Worm (Caenorhabditis elegans): ENCODE data around the gene T08G2.2.

The T08G2.2 gene

ce11 chrX:17181220-17181619 lies 27.9 kb downstream of the T08G2.2 start:
- no peak for TF ChIP-seq eor-1 (tag; optimal IDR thresholded peaks at IDR 0.05)
- TF ChIP-seq ceh-82 (tag; optimal IDR thresholded peaks at IDR 0.05) = peak; percentile 34
- no peak for TF ChIP-seq mml-1 (tag; optimal IDR thresholded peaks at IDR 0.05)
- TF ChIP-seq snpc-4 (tag; optimal IDR thresholded peaks at IDR 0.05) = peak; percentile 75
- TF ChIP-seq pqm-1 (tag; optimal IDR thresholded peaks at IDR 0.05) = peak; percentile 19
- peak; percentile 61 for TF ChIP-seq nhr-25 (tag; optimal IDR thresholded peaks at IDR 0.05)
- TF ChIP-seq lin-39 (tag; optimal IDR thresholded peaks at IDR 0.05) = peak; percentile 30
- TF ChIP-seq nhr-23 (tag; optimal IDR thresholded peaks at IDR 0.05) = peak; percentile 71
- TF ChIP-seq lin-15B (tag; optimal IDR thresholded peaks at IDR 0.05) = peak; percentile 0
- TF ChIP-seq ZK546.5 (tag; optimal IDR thresholded peaks at IDR 0.05) = no peak
- TF ChIP-seq nhr-28 (tag; optimal IDR thresholded peaks at IDR 0.05) = no peak
- TF ChIP-seq elt-2 (tag; optimal IDR thresholded peaks at IDR 0.05) = peak; percentile 31
- peak; percentile 79 for TF ChIP-seq pha-4 (tag; optimal IDR thresholded peaks at IDR 0.05)
- no peak for TF ChIP-seq aly-2 (tag; optimal IDR thresholded peaks at IDR 0.05)
- no peak for TF ChIP-seq nhr-11 (tag; optimal IDR thresholded peaks at IDR 0.05)
- TF ChIP-seq egl-27 (tag; optimal IDR thresholded peaks at IDR 0.05) = no peak
- no peak for TF ChIP-seq fkh-2 (tag; optimal IDR thresholded peaks at IDR 0.05)
- no peak for TF ChIP-seq fos-1 (tag; optimal IDR thresholded peaks at IDR 0.05)
- peak; percentile 91 for TF ChIP-seq nhr-77 (tag; optimal IDR thresholded peaks at IDR 0.05)
- TF ChIP-seq nhr-12 (tag; optimal IDR thresholded peaks at IDR 0.05) = no peak
- TF ChIP-seq tbx-2 (tag; optimal IDR thresholded peaks at IDR 0.05) = peak; percentile 56
- TF ChIP-seq skn-1 (tag; optimal IDR thresholded peaks at IDR 0.05) = peak; percentile 50
- no peak for TF ChIP-seq egl-5 (tag; optimal IDR thresholded peaks at IDR 0.05)
- no peak for TF ChIP-seq ztf-11 (tag; optimal IDR thresholded peaks at IDR 0.05)
- peak; percentile 61 for TF ChIP-seq nfya-1 (tag; optimal IDR thresholded peaks at IDR 0.05; ENCODE audit: insufficient read depth)
- peak; percentile 76 for TF ChIP-seq jun-1 (tag; optimal IDR thresholded peaks at IDR 0.05)
- TF ChIP-seq R02D3.7 (tag; optimal IDR thresholded peaks at IDR 0.05) = peak; percentile 46
- peak; percentile 59 for TF ChIP-seq ceh-28 (tag; optimal IDR thresholded peaks at IDR 0.05)
- TF ChIP-seq mdl-1 (tag; optimal IDR thresholded peaks at IDR 0.05) = no peak
- TF ChIP-seq nhr-67 (tag; optimal IDR thresholded peaks at IDR 0.05) = no peak

DNA sequence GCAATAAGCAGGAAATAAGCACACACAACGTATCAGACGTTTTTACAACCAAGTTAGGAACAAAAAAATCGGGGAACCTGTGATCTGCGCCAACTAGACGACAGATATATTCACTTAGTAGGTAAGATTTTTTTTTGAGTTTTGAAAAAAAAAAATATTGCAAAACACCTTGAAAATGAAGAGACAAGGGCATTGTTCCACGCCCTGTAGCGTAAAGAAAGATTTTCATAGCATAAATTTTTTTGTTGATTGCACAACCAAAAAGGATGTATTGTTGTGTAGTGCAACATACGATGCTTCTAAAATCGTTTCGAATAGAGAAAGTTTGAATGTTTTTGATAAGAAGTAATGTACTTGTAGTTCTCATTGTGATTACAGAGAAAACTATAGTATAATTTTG lies 29.0 kb downstream of the T08G2.2 start:
- TF ChIP-seq snpc-4 (tag; optimal IDR thresholded peaks at IDR 0.05) (no peak), ama-1 (optimal IDR thresholded peaks at IDR 0.05) (no peak), ceh-16 (tag; optimal IDR thresholded peaks at IDR 0.05) (no peak), nhr-237 (tag; optimal IDR thresholded peaks at IDR 0.05) (no peak), skn-1 (tag; optimal IDR thresholded peaks at IDR 0.05) (no peak), elt-2 (tag; optimal IDR thresholded peaks at IDR 0.05) (no peak), unc-39 (tag; optimal IDR thresholded peaks at IDR 0.05) (no peak), ceh-82 (tag; optimal IDR thresholded peaks at IDR 0.05) (no peak), nhr-28 (tag; optimal IDR thresholded peaks at IDR 0.05) (no peak), nhr-43 (tag; optimal IDR thresholded peaks at IDR 0.05; ENCODE audit: poor library complexity, severe bottlenecking) (no peak), tbx-2 (tag; optimal IDR thresholded peaks at IDR 0.05) (no peak), jun-1 (tag; optimal IDR thresholded peaks at IDR 0.05) (no peak), nhr-12 (tag; optimal IDR thresholded peaks at IDR 0.05) (no peak)

- TF ChIP-seq lin-39 (tag; optimal IDR thresholded peaks at IDR 0.05) (no peak), mml-1 (tag; optimal IDR thresholded peaks at IDR 0.05) (no peak), aly-2 (tag; optimal IDR thresholded peaks at IDR 0.05) (no peak), ceh-9 (tag; optimal IDR thresholded peaks at IDR 0.05) (no peak), ZK546.5 (tag; optimal IDR thresholded peaks at IDR 0.05) (no peak), skn-1 (tag; optimal IDR thresholded peaks at IDR 0.05) (no peak), nhr-67 (tag; optimal IDR thresholded peaks at IDR 0.05) (no peak), ztf-11 (tag; optimal IDR thresholded peaks at IDR 0.05) (no peak), ceh-16 (tag; optimal IDR thresholded peaks at IDR 0.05) (no peak), R02D3.7 (tag; optimal IDR thresholded peaks at IDR 0.05) (no peak), egl-27 (tag; optimal IDR thresholded peaks at IDR 0.05) (no peak), ztf-4 (tag; optimal IDR thresholded peaks at IDR 0.05) (no peak), ceh-82 (tag; optimal IDR thresholded peaks at IDR 0.05) (no peak), elt-3 (tag; optimal IDR thresholded peaks at IDR 0.05) (no peak), pha-4 (tag; optimal IDR thresholded peaks at IDR 0.05) (no peak), daf-12 (tag; optimal IDR thresholded peaks at IDR 0.05) (no peak), fkh-2 (tag; optimal IDR thresholded peaks at IDR 0.05) (no peak), nhr-12 (tag; optimal IDR thresholded peaks at IDR 0.05) (no peak), sea-2 (GFP tag; optimal IDR thresholded peaks at IDR 0.05) (no peak)
Measured at ce11 chrX:17178239-17178638, 30.9 kb downstream of the T08G2.2 start, which contains the start of gene B0302.2. TSS of gene B0302.2 (plus strand) at chrX:17178539.
